Worm (Caenorhabditis elegans): Measurements from ENCODE around the gene elb-1.

The elb-1 gene

DNA sequence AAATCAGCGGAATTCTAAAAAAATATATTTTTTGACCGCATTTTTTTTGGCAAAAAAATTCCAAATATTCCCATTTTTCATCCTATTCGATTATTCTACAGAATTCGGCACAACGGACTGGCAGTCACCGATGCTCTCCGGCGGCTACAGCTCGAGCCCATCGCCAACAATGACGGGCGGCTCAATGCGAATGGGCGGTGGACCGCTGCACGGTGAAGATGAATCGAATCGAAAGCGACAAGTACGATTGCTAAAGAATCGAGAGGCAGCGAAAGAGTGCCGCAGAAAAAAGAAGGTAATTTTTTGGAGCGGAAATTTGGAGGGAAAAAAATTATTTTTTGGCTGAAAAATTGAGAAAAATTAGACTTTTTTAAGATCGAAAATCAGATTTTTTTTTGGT is 26.9 kb downstream of the elb-1 start:
- TF ChIP-seq cog-1 (tag; optimal IDR thresholded peaks at IDR 0.05) (no peak), flt-1 (GFP tag; IDR thresholded peaks at IDR 0.05) (no peak), ztf-29 (GFP tag; IDR thresholded peaks at IDR 0.05) (no peak), klf-2 (GFP tag; conservative IDR thresholded peaks at IDR 0.05) (no peak), med-1 (GFP tag; optimal IDR thresholded peaks at IDR 0.05; ENCODE audit: insufficient read depth) (no peak), ztf-23 (GFP tag; IDR thresholded peaks at IDR 0.05) (no peak), tab-1 (GFP tag; IDR thresholded peaks at IDR 0.05) (no peak)

DNA sequence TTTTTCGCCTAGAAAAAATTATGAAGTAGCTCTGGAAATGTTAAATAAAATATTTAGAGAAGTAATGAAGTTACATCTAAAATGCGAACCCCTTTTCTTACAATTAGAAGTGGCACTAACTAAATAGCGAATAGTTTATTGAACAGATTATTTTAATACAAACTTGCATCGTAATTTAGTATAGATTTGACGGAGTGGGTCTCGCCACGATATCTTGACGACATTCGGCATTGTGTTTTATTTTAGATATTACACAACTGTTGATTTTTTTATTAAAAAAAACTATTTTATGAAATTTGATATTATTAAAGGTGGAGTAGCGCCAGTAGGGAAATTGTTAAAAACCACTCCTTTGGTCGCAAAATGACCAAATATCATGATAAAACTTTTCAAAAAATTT is 29.4 kb downstream of the elb-1 start:
- no peak for TF ChIP-seq tab-1 (GFP tag; IDR thresholded peaks at IDR 0.05)
- no peak for TF ChIP-seq ztf-23 (GFP tag; IDR thresholded peaks at IDR 0.05)
- no peak for TF ChIP-seq flt-1 (GFP tag; IDR thresholded peaks at IDR 0.05)
- TF ChIP-seq ztf-29 (GFP tag; IDR thresholded peaks at IDR 0.05), result no peak
- no peak for TF ChIP-seq med-1 (GFP tag; optimal IDR thresholded peaks at IDR 0.05; ENCODE audit: insufficient read depth)
- no peak for TF ChIP-seq T22C8.4 (GFP tag; IDR thresholded peaks at IDR 0.05)
- TF ChIP-seq klf-2 (GFP tag; conservative IDR thresholded peaks at IDR 0.05), result no peak
- TF ChIP-seq ref-1 (GFP tag; conservative IDR thresholded peaks at IDR 0.05), result no peak
- TF ChIP-seq cog-1 (tag; optimal IDR thresholded peaks at IDR 0.05), result no peak

DNA sequence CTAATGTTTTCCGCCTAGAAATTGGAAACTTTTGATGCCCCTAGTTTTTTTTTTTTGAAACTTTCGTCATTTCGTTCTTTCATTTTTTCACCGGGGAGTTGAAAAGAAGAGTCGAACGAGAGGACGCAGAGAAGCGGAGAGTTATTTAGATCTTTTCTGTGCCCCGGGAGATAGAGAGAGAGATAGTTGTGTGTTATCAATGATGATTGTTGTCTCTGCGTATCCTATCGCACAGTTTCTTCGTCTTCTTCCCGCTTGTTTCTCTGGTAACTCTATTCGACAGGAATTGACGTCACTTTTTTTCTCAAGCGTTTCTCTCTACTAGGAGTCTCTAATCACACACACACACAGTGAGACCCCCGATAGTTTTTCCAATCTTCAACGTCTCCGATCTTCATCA is 29.9 kb downstream of the elb-1 start:
- TF ChIP-seq ztf-23 (GFP tag; IDR thresholded peaks at IDR 0.05) (no peak), med-1 (GFP tag; optimal IDR thresholded peaks at IDR 0.05; ENCODE audit: insufficient read depth) (no peak), ztf-29 (GFP tag; IDR thresholded peaks at IDR 0.05) (no peak), T22C8.4 (GFP tag; IDR thresholded peaks at IDR 0.05) (no peak), flt-1 (GFP tag; IDR thresholded peaks at IDR 0.05) (no peak), klf-2 (GFP tag; conservative IDR thresholded peaks at IDR 0.05) (no peak), ref-1 (GFP tag; conservative IDR thresholded peaks at IDR 0.05) (no peak), tab-1 (GFP tag; IDR thresholded peaks at IDR 0.05) (no peak), cog-1 (tag; optimal IDR thresholded peaks at IDR 0.05) (no peak)

DNA sequence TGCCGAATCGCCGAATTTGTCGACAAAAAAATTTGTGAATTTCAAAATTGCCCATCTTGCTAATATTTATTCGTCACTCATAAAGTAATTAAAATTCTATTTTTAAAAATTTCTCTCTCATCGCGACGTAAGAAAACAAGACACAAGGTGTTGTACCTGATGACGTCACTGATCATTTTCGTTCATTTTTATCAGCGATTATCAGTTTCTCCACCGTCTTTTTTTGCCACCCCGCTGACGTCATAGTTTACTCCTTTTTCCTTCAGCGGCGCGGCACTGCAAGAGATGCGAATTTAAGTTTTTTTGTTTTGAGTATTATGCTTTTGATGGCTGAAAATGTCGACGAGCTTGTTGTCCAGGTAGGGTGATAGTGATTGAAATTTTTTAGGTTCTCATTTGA is 34.5 kb downstream of the elb-1 start:
- TF ChIP-seq tab-1 (GFP tag; IDR thresholded peaks at IDR 0.05) (no peak), med-1 (GFP tag; optimal IDR thresholded peaks at IDR 0.05; ENCODE audit: insufficient read depth) (no peak), flt-1 (GFP tag; IDR thresholded peaks at IDR 0.05) (no peak), klf-2 (GFP tag; conservative IDR thresholded peaks at IDR 0.05) (no peak), ztf-29 (GFP tag; IDR thresholded peaks at IDR 0.05) (no peak), ref-1 (GFP tag; conservative IDR thresholded peaks at IDR 0.05) (no peak), T22C8.4 (GFP tag; IDR thresholded peaks at IDR 0.05) (no peak), cog-1 (tag; optimal IDR thresholded peaks at IDR 0.05) (no peak), ztf-23 (GFP tag; IDR thresholded peaks at IDR 0.05) (no peak)

DNA sequence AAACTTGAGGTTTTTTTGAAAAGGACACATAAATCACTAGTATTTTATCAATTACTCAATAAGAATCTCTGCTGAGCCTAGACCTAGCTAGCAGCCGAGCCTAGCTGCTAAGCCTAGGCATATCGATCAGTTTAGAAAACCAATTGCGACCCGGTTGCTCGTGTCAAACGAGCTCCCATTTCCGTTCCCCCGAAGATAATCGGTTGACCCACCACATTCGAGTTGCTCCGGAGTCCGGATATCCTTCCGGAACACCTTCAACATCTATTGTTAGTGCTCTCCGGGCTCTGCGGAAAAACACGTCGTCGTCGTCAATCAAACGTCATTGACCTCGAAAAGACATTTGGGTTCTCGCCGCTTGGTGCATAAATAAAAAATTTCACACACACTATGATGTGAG is 35.5 kb downstream of the elb-1 start:
- no peak for TF ChIP-seq ztf-29 (GFP tag; IDR thresholded peaks at IDR 0.05)
- TF ChIP-seq klf-2 (GFP tag; conservative IDR thresholded peaks at IDR 0.05), result no peak
- no peak for TF ChIP-seq cog-1 (tag; optimal IDR thresholded peaks at IDR 0.05)
- no peak for TF ChIP-seq med-1 (GFP tag; optimal IDR thresholded peaks at IDR 0.05; ENCODE audit: insufficient read depth)
- no peak for TF ChIP-seq ref-1 (GFP tag; conservative IDR thresholded peaks at IDR 0.05)
- TF ChIP-seq tab-1 (GFP tag; IDR thresholded peaks at IDR 0.05), result no peak
- no peak for TF ChIP-seq T22C8.4 (GFP tag; IDR thresholded peaks at IDR 0.05)
- TF ChIP-seq flt-1 (GFP tag; IDR thresholded peaks at IDR 0.05), result no peak
- TF ChIP-seq ztf-23 (GFP tag; IDR thresholded peaks at IDR 0.05), result no peak

DNA sequence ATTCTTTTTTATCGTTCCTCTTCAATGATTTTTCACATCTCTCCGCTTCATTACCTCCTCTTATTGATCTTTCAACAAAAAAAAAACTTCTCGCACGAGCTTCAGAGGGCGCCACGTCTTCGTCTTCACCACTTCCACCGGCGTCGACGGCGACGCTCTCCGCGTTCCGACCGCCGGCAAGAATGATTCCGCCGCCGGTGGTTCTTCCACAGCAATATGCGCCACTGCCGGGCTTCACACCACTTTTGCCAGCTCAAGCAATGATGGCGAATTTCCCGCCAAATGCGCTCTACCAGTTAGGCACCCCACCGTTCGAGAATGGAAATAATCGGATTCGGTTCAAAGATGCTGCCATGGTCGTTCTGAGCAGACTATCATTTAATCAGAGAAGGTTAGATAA is 36.2 kb downstream of the elb-1 start:
- TF ChIP-seq klf-2 (GFP tag; conservative IDR thresholded peaks at IDR 0.05) (no peak), tab-1 (GFP tag; IDR thresholded peaks at IDR 0.05) (no peak), ztf-23 (GFP tag; IDR thresholded peaks at IDR 0.05) (no peak), ztf-29 (GFP tag; IDR thresholded peaks at IDR 0.05) (no peak), ref-1 (GFP tag; conservative IDR thresholded peaks at IDR 0.05) (no peak), T22C8.4 (GFP tag; IDR thresholded peaks at IDR 0.05) (no peak), flt-1 (GFP tag; IDR thresholded peaks at IDR 0.05) (no peak), med-1 (GFP tag; optimal IDR thresholded peaks at IDR 0.05; ENCODE audit: insufficient read depth) (no peak)

DNA sequence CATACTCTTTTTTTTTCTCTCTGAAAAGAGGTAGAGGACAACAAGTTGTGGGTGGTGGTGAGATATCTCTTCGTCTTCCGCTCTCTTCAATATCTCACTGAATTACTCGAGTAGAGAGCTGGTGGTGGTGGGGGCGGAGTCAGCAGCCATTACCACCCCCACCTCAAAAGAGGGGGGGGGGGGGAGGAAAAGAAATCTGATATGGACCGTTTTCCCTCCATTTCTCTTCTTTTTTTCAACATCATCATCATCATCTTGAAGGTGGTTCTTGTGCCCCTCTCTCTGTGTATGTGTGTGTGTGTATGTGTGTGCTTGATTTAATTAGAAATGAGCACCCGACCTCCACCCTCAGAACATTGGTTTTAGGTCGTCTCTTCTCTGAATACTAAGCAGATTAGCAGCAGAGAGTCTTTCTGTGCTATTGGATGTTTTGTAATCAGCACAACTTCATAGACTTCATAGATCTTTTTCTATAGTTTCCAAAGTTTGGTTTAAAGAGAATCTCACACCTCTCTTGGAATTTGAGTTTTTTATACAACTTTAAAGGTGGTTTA is 37.7 kb downstream of the elb-1 start:
- TF ChIP-seq med-1 (GFP tag; optimal IDR thresholded peaks at IDR 0.05; ENCODE audit: insufficient read depth), result no peak
- no peak for TF ChIP-seq cog-1 (tag; optimal IDR thresholded peaks at IDR 0.05)
- TF ChIP-seq T22C8.4 (GFP tag; IDR thresholded peaks at IDR 0.05), result no peak
- TF ChIP-seq ztf-29 (GFP tag; IDR thresholded peaks at IDR 0.05), result no peak
- no peak for TF ChIP-seq tab-1 (GFP tag; IDR thresholded peaks at IDR 0.05)
- no peak for TF ChIP-seq klf-2 (GFP tag; conservative IDR thresholded peaks at IDR 0.05)
- TF ChIP-seq flt-1 (GFP tag; IDR thresholded peaks at IDR 0.05), result no peak
- no peak for TF ChIP-seq ref-1 (GFP tag; conservative IDR thresholded peaks at IDR 0.05)
- TF ChIP-seq ztf-23 (GFP tag; IDR thresholded peaks at IDR 0.05), result no peak

DNA sequence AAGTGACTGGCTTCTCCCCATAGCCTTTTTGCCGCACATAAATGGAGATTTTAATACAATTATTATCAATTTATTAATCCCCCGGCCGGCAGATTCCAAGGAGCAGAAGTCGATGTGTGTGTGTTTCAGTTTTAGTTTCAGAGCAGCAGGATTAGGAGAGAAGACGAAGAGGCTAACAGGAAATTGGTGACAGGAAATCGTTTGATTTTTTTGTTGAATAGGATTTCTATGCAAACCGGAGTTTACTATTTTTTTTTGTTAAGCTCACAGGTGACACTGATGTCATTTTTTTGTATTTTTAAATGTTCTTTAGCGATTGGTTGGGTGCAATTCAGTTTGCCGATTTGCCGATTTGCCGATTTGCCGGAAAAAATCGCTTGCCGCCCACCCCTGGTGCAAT is 38.7 kb downstream of the elb-1 start:
- TF ChIP-seq ref-1 (GFP tag; conservative IDR thresholded peaks at IDR 0.05) (no peak), T22C8.4 (GFP tag; IDR thresholded peaks at IDR 0.05) (no peak), klf-2 (GFP tag; conservative IDR thresholded peaks at IDR 0.05) (no peak), cog-1 (tag; optimal IDR thresholded peaks at IDR 0.05) (no peak), tab-1 (GFP tag; IDR thresholded peaks at IDR 0.05) (no peak), med-1 (GFP tag; optimal IDR thresholded peaks at IDR 0.05; ENCODE audit: insufficient read depth) (no peak), ztf-23 (GFP tag; IDR thresholded peaks at IDR 0.05) (no peak), ztf-29 (GFP tag; IDR thresholded peaks at IDR 0.05) (no peak), flt-1 (GFP tag; IDR thresholded peaks at IDR 0.05) (no peak)

DNA sequence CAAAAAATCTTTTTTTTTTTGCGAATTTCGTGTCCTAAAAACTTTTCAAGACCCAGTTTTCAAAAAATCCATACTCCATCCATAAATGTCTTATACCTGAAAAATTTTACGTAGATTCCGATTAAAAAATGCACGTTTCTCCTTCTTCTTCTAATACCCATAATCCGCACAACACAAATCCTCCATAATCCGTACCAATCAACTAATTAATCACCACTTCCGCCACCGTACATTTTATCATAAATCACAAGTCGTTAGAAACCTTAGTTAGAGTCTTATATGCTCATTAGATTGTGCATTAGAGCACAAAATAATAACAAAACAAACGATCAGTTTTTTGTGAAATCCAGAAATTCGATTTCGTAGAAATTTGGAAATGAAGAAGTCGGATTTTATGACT is 50.2 kb downstream of the elb-1 start:
- no peak for TF ChIP-seq med-1 (GFP tag; optimal IDR thresholded peaks at IDR 0.05; ENCODE audit: insufficient read depth)
- TF ChIP-seq klf-2 (GFP tag; conservative IDR thresholded peaks at IDR 0.05), result no peak
- TF ChIP-seq tab-1 (GFP tag; IDR thresholded peaks at IDR 0.05), result no peak
- no peak for TF ChIP-seq ref-1 (GFP tag; conservative IDR thresholded peaks at IDR 0.05)
- TF ChIP-seq ztf-29 (GFP tag; IDR thresholded peaks at IDR 0.05), result no peak
- no peak for TF ChIP-seq cog-1 (tag; optimal IDR thresholded peaks at IDR 0.05)
